Worm (Caenorhabditis elegans) whole organism, L3 larva: ENCODE results near the gene T21C9.6.

Experiments used
- R02D3.7 ChIP-seq: fragments of 150-350 bp; optimal IDR thresholded peaks from 2 replicates; lab custom pipeline; 2014; ENCODE audit warnings: missing biosample characterization, missing genetic modification characterization
- ZK546.5 ChIP-seq: sonication (generic microtip); optimal IDR thresholded peaks from 2 replicates; lab custom pipeline; 2017; ENCODE audit warnings: missing biosample characterization, missing genetic modification characterization
- aly-2 ChIP-seq: fragments of 150-350 bp; optimal IDR thresholded peaks from 2 replicates; lab custom pipeline; 2014; ENCODE audit warnings: missing biosample characterization, missing genetic modification characterization
- ama-1 ChIP-seq: fragments of 150-350 bp; optimal IDR thresholded peaks from 2 replicates; lab custom pipeline; 2018
- ceh-16 ChIP-seq: sonication (generic microtip); optimal IDR thresholded peaks from 2 replicates; lab custom pipeline; 2017; ENCODE audit warnings: missing biosample characterization, missing genetic modification characterization
- ceh-28 ChIP-seq: fragments of 150-350 bp; optimal IDR thresholded peaks from 2 replicates; lab custom pipeline; 2014; ENCODE audit warnings: missing biosample characterization, missing genetic modification reagents, missing genetic modification characterization
- ceh-82 ChIP-seq: fragments of 150-350 bp; optimal IDR thresholded peaks from 2 replicates; lab custom pipeline; 2014; ENCODE audit warnings: missing biosample characterization, missing genetic modification characterization
- ceh-9 ChIP-seq: sonication (generic microtip); optimal IDR thresholded peaks from 2 replicates; lab custom pipeline; 2018; ENCODE audit warnings: missing biosample characterization, missing genetic modification characterization
- daf-12 ChIP-seq: fragments of 150-350 bp; optimal IDR thresholded peaks from 2 replicates; lab custom pipeline; 2014; ENCODE audit warnings: missing biosample characterization, missing genetic modification reagents, missing genetic modification characterization
- egl-27 ChIP-seq: sonication (generic microtip); optimal IDR thresholded peaks from 4 replicates; lab custom pipeline; 2017; ENCODE audit warnings: missing biosample characterization, missing genetic modification reagents, missing genetic modification characterization
- egl-5 ChIP-seq: fragments of 150-350 bp; optimal IDR thresholded peaks from 2 replicates; lab custom pipeline; 2017; ENCODE audit warnings: missing biosample characterization, missing genetic modification reagents, missing genetic modification characterization, inconsistent platforms
- elt-1 ChIP-seq: fragments of 150-350 bp; optimal IDR thresholded peaks from 2 replicates; lab custom pipeline; 2014; ENCODE audit warnings: missing biosample characterization, missing genetic modification characterization
- elt-2 ChIP-seq: sonication (generic microtip); optimal IDR thresholded peaks from 2 replicates; lab custom pipeline; 2016; ENCODE audit warnings: missing genetic modification reagents, mild to moderate bottlenecking, missing genetic modification characterization, missing compliant biosample characterization
- elt-3 ChIP-seq, 3 experiments: fragments of 150-350 bp in 1 of 3; sonication (generic microtip) in 2 of 3; optimal IDR thresholded peaks; 2 replicates in 2 of 3; 4 replicates in 1 of 3; lab custom pipeline; 2014 to 2017; ENCODE audit warnings: missing biosample characterization in 3 of 3, missing genetic modification characterization in 3 of 3
- eor-1 ChIP-seq, 2 experiments: fragments of 150-350 bp; optimal IDR thresholded peaks; 2 replicates each; lab custom pipeline; 2014 to 2018; ENCODE audit warnings: missing biosample characterization in 2 of 2, missing genetic modification characterization in 2 of 2
- fkh-10 ChIP-seq: sonication (generic microtip); optimal IDR thresholded peaks from 2 replicates; lab custom pipeline; 2017; ENCODE audit warnings: missing biosample characterization, missing genetic modification reagents, missing genetic modification characterization
- fkh-2 ChIP-seq: fragments of 150-350 bp; optimal IDR thresholded peaks from 2 replicates; lab custom pipeline; 2014; ENCODE audit warnings: missing biosample characterization, missing genetic modification reagents, missing genetic modification characterization
- fos-1 ChIP-seq: fragments of 150-350 bp; optimal IDR thresholded peaks from 2 replicates; lab custom pipeline; 2014; ENCODE audit warnings: missing biosample characterization, missing genetic modification characterization
- jun-1 ChIP-seq: fragments of 150-350 bp; optimal IDR thresholded peaks from 2 replicates; lab custom pipeline; 2014; ENCODE audit warnings: missing biosample characterization, missing genetic modification reagents, missing genetic modification characterization
- lin-15B ChIP-seq: fragments of 150-350 bp; optimal IDR thresholded peaks from 2 replicates; lab custom pipeline; 2014; ENCODE audit warnings: missing biosample characterization, missing genetic modification characterization
- lin-39 ChIP-seq: fragments of 150-350 bp; optimal IDR thresholded peaks from 2 replicates; lab custom pipeline; 2018; ENCODE audit warnings: missing biosample characterization, missing genetic modification reagents, missing genetic modification characterization
- lsy-12 ChIP-seq: sonication (generic microtip); optimal IDR thresholded peaks from 2 replicates; lab custom pipeline; 2016; ENCODE audit warnings: mild to moderate bottlenecking, missing genetic modification characterization, missing compliant biosample characterization
- mdl-1 ChIP-seq: fragments of 150-350 bp; optimal IDR thresholded peaks from 2 replicates; lab custom pipeline; 2014; ENCODE audit warnings: missing biosample characterization, missing genetic modification characterization
- mml-1 ChIP-seq: fragments of 150-350 bp; sonication (generic microtip); optimal IDR thresholded peaks from 3 replicates; lab custom pipeline; 2014; ENCODE audit warnings: missing biosample characterization, missing genetic modification characterization
- nfya-1 ChIP-seq: sonication (generic microtip); optimal IDR thresholded peaks from 2 replicates; lab custom pipeline; 2017; ENCODE audit warnings: missing genetic modification characterization, mild to moderate bottlenecking, missing compliant biosample characterization, antibody characterized with exemption, moderate library complexity; ENCODE audit not compliant: insufficient read depth
- nhr-11 ChIP-seq: fragments of 150-350 bp; optimal IDR thresholded peaks from 2 replicates; lab custom pipeline; 2014; ENCODE audit warnings: missing biosample characterization, missing genetic modification characterization
- nhr-12 ChIP-seq: fragments of 150-350 bp; optimal IDR thresholded peaks from 2 replicates; lab custom pipeline; 2014; ENCODE audit warnings: missing biosample characterization, missing genetic modification characterization
- nhr-23 ChIP-seq: fragments of 150-350 bp; optimal IDR thresholded peaks from 2 replicates; lab custom pipeline; 2014; ENCODE audit warnings: missing biosample characterization, missing genetic modification reagents, missing genetic modification characterization
- nhr-237 ChIP-seq: fragments of 150-350 bp; optimal IDR thresholded peaks from 2 replicates; lab custom pipeline; 2014; ENCODE audit warnings: missing biosample characterization, missing genetic modification characterization
- nhr-25 ChIP-seq: sonication (generic microtip); optimal IDR thresholded peaks from 2 replicates; lab custom pipeline; 2017; ENCODE audit warnings: missing biosample characterization, missing genetic modification characterization
- nhr-28 ChIP-seq: fragments of 150-350 bp; optimal IDR thresholded peaks from 2 replicates; lab custom pipeline; 2014; ENCODE audit warnings: missing biosample characterization, missing genetic modification characterization
- nhr-43 ChIP-seq: sonication (generic microtip); optimal IDR thresholded peaks from 2 replicates; lab custom pipeline; 2016; ENCODE audit warnings: mild to moderate bottlenecking, missing genetic modification characterization, missing compliant biosample characterization; ENCODE audit not compliant: poor library complexity, severe bottlenecking
- nhr-67 ChIP-seq: fragments of 150-350 bp; optimal IDR thresholded peaks from 2 replicates; lab custom pipeline; 2014; ENCODE audit warnings: missing biosample characterization, missing genetic modification characterization
- nhr-76 ChIP-seq: fragments of 150-350 bp; sonication (generic microtip); optimal IDR thresholded peaks from 5 replicates; lab custom pipeline; 2014; ENCODE audit warnings: missing biosample characterization, missing genetic modification characterization
- pha-4 ChIP-seq: fragments of 150-350 bp; optimal IDR thresholded peaks from 2 replicates; lab custom pipeline; 2014; ENCODE audit warnings: missing biosample characterization, missing genetic modification reagents, missing genetic modification characterization
- pqm-1 ChIP-seq: fragments of 150-350 bp; optimal IDR thresholded peaks from 2 replicates; lab custom pipeline; 2017; ENCODE audit warnings: missing biosample characterization, missing genetic modification characterization, inconsistent platforms
- sea-2 ChIP-seq: fragments of 150-350 bp; sonication (generic microtip); optimal IDR thresholded peaks from 4 replicates; lab custom pipeline; 2014; ENCODE audit warnings: missing biosample characterization, missing genetic modification reagents, missing genetic modification characterization
- skn-1 ChIP-seq: fragments of 150-350 bp; optimal IDR thresholded peaks from 2 replicates; lab custom pipeline; 2014; ENCODE audit warnings: missing biosample characterization, missing genetic modification characterization
- tbx-2 ChIP-seq: sonication (generic microtip); optimal IDR thresholded peaks from 2 replicates; lab custom pipeline; 2016; ENCODE audit warnings: mild to moderate bottlenecking, missing genetic modification characterization, missing compliant biosample characterization
- unc-39 ChIP-seq: sonication (generic microtip); optimal IDR thresholded peaks from 4 replicates; lab custom pipeline; 2017; ENCODE audit warnings: missing biosample characterization, missing genetic modification characterization
- zag-1 ChIP-seq: fragments of 150-350 bp; optimal IDR thresholded peaks from 2 replicates; lab custom pipeline; 2014; ENCODE audit warnings: missing biosample characterization, missing genetic modification characterization
- ztf-4 ChIP-seq: fragments of 150-350 bp; optimal IDR thresholded peaks from 2 replicates; lab custom pipeline; 2014; ENCODE audit warnings: missing biosample characterization, missing genetic modification characterization

T21C9.6 gene

DNA sequence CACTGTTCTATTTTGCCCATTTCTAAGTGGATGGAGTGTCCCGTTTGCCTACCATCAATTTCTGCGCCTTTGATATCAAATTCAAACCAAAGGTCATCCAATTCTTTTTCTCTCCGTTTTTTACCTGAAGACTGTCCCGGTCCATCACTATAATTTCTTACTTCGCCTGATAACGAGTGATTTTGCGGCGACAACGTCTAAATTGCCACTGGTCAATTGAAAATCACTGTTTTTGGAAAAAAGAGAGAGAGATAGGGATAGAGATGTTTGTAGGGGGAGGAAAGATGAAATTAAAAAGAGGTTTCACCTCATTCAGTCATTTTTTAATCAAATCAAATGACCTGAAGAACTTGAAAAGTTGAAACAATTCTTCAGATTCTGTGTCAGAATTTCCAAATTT is 10.2 kb upstream of the T21C9.6 start:
- peak in 1 of 3 experiments; percentile 1 for TF ChIP-seq elt-3 (tag; optimal IDR thresholded peaks at IDR 0.05; lab: Kevin White, UChicago)
- no peak for TF ChIP-seq nfya-1 (tag; lab: Kevin White, UChicago)
- TF ChIP-seq, all 47 proteins: peak for 1

DNA sequence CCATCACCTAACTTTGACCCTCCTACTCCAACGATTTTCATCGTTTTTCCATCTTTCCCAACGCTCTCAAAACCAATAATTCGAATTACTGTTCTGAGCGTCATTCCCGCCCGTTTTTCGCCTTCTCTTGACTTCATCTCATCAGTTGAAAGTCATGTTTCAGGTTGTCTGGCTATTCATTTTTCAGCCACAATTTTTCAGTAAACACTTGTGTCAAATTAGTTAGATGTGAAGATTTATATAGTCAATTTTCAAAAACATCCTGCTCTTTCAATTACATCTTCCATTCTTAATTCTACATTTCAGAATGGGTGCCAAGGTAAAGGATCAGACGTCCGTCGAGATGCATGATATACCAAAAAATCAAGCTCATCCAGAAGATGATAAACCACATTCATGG is 9.1 kb upstream of the T21C9.6 start, which contains the start of gene del-6:
Gene del-6 (plus strand): TSS at position 301 of the 400 bp plus-strand sequence.
- TF ChIP-seq egl-27, result no peak

DNA sequence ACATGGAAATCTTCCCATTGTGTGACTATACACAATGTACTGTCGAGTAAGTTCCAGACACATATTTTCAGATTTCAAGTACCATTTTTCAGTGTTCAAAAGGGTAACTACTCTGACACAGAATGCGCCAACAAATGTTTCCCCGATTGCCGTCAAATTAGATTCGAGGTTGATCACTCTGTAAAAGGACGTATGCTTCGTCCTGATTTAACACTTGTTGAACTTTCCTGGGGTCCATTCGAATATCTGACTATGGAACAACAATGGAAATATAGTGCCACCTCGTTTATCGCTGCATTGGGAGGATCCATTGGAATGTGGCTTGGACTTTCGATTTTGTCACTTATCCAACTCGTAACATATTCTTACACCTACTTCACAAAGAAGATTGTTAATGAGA is 7.5 kb upstream of the T21C9.6 start:
- no peak for TF ChIP-seq nhr-237
- TF ChIP-seq ZK546.5 (tag; lab: Kevin White, UChicago), result no peak
- no peak for TF ChIP-seq lin-15B (tag; lab: Kevin White, UChicago)
- TF ChIP-seq unc-39, result no peak
- TF ChIP-seq jun-1, result no peak
- no peak for TF ChIP-seq daf-12 (tag; lab: Kevin White, UChicago)
- TF ChIP-seq nhr-23, result no peak
- TF ChIP-seq fkh-10, result no peak
- no peak for TF ChIP-seq nhr-11 (tag; lab: Kevin White, UChicago)
- no peak for TF ChIP-seq R02D3.7
- TF ChIP-seq ceh-82 (tag; lab: Kevin White, UChicago), result no peak
- TF ChIP-seq nhr-25 (tag; lab: Kevin White, UChicago), result no peak
- no peak for TF ChIP-seq egl-27
- no peak for TF ChIP-seq pqm-1 (tag; lab: Kevin White, UChicago)

DNA sequence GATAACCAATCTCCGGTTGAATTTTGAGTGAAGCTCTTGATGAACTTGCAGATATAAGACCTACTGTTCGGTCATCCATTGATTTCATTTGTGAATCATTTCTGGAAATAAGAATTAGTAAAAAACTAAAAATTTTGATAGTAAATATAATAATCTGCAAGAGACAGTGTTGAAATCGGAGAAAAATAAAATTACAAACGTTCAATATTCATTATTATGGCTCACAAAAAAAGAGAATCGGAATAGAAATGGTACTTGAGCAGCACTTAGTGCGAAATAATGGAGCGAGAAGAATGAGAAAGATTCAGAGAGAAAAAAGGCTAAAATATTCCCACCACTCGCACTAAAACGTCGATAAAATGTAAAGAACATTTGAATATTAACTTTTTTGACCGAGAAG is 5.4 kb upstream of the T21C9.6 start, which contains the start of gene vps-54:
Gene vps-54 (minus strand): TSS at position 101 of the 400 bp plus-strand sequence.
- TF ChIP-seq R02D3.7, result no peak

- no peak for TF ChIP-seq elt-2
- no peak for TF ChIP-seq skn-1 (tag; lab: Kevin White, UChicago)
- no peak for TF ChIP-seq ceh-82 (tag; lab: Kevin White, UChicago)
- no peak for TF ChIP-seq nhr-23
- no peak for TF ChIP-seq ztf-4
These were observed 3.5 kb upstream of the T21C9.6 start, which contains the start of gene mics-1 for ce11 chrV:10578226-10578625. Gene mics-1, minus strand, starts transcription at chrV:10578326.

DNA sequence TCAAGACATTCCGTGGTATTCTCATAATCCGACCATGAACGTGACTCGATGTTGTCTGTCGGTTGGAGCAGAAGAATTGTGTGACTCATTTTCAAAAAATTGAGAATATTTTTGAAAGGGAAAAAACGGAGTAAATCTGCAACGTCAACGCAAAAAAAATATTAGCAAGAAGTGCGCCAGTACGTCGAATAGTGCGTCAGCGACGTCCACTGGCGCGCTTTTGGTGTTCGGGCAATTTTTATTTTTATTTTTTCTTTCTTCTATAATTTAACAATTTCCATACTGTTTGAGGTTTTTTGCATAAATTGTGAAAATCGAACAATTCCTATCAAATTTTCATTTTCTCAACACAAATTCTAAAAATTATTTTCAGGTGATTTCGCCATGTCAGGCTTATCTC is 2.7 kb upstream of the T21C9.6 start, which contains the start of the genes erh-1 and lpd-9:
Gene erh-1 (minus strand): TSS at position 204 of the 400 bp plus-strand sequence.
Gene lpd-9 (plus strand): TSS at position 368 of the 400 bp plus-strand sequence.
- no peak for TF ChIP-seq nhr-67 (tag; lab: Kevin White, UChicago)
- no peak for TF ChIP-seq fkh-2 (tag; lab: Kevin White, UChicago)
- TF ChIP-seq nhr-28, result no peak
- no peak for TF ChIP-seq jun-1
- no peak for TF ChIP-seq nhr-76
- peak; percentile 72 for TF ChIP-seq R02D3.7
- TF ChIP-seq pqm-1 (tag; lab: Kevin White, UChicago), result peak; percentile 48
- TF ChIP-seq egl-5 (tag; lab: Kevin White, UChicago), result no peak
- no peak for TF ChIP-seq ztf-4
- no peak for TF ChIP-seq nhr-11 (tag; lab: Kevin White, UChicago)
- TF ChIP-seq nhr-237, result no peak
- no peak for TF ChIP-seq ZK546.5 (tag; lab: Kevin White, UChicago)
- TF ChIP-seq aly-2 (tag; lab: Kevin White, UChicago), result no peak
- no peak for TF ChIP-seq zag-1
- TF ChIP-seq nfya-1 (tag; lab: Kevin White, UChicago), result peak; percentile 65
- peak; percentile 77 for TF ChIP-seq lsy-12 (tag; lab: Kevin White, UChicago)
- peak; percentile 72 for TF ChIP-seq lin-15B (tag; lab: Kevin White, UChicago)
- TF ChIP-seq nhr-12 (tag; lab: Kevin White, UChicago), result no peak
- TF ChIP-seq fkh-10, result no peak
- TF ChIP-seq unc-39, result no peak
- peak; percentile 33 for TF ChIP-seq nhr-25 (tag; lab: Kevin White, UChicago)
- TF ChIP-seq sea-2 (GFP tag; lab: Kevin White, UChicago), result no peak
- TF ChIP-seq ceh-9 (tag; lab: Kevin White, UChicago), result no peak
- TF ChIP-seq ama-1 (lab: Kevin White, UChicago), result peak; percentile 27
- no peak for TF ChIP-seq ceh-16 (tag; lab: Kevin White, UChicago)
- TF ChIP-seq elt-3 (tag; optimal IDR thresholded peaks at IDR 0.05; lab: Kevin White, UChicago), result no peak
- no peak for TF ChIP-seq pha-4 (tag; lab: Kevin White, UChicago)
- no peak for TF ChIP-seq mml-1 (tag; lab: Kevin White, UChicago)
- no peak for TF ChIP-seq tbx-2 (tag; lab: Kevin White, UChicago)
- peak; percentile 71 for TF ChIP-seq nhr-43 (tag; lab: Kevin White, UChicago)
- TF ChIP-seq mdl-1 (tag; lab: Kevin White, UChicago), result no peak
- peak; percentile 41 for TF ChIP-seq ceh-28 (tag; lab: Kevin White, UChicago)
- TF ChIP-seq lin-39 (tag; lab: Kevin White, UChicago), result no peak
- no peak for TF ChIP-seq egl-27
- no peak for TF ChIP-seq elt-1 (tag; lab: Kevin White, UChicago)
- TF ChIP-seq eor-1 (tag; optimal IDR thresholded peaks at IDR 0.05; lab: Kevin White, UChicago), result no peak
- no peak for TF ChIP-seq fos-1 (tag; lab: Kevin White, UChicago)
- TF ChIP-seq ceh-82 (tag; lab: Kevin White, UChicago), result no peak
